Worm (Caenorhabditis elegans) whole organism, L4 larva: ENCODE measurements around the gene K11E4.1.

Source experiments
- D1046.2 ChIP-seq: fragments of 200-800 bp; sonication (Bioruptor generic); IDR thresholded peaks from 2 replicates; pipeline ENCODE4 v1.3.6; 2022; ENCODE audit warnings: missing genetic modification characterization, missing compliant biosample characterization
- F26F4.8 ChIP-seq: fragments of 200-800 bp; sonication (Bioruptor generic); conservative IDR thresholded peaks from 2 replicates; pipeline ENCODE4 v1.3.6; 2022; ENCODE audit warnings: missing genetic modification characterization, missing compliant biosample characterization
- F44E2.7 ChIP-seq: fragments of 200-800 bp; sonication (Bioruptor generic); IDR thresholded peaks from 2 replicates; pipeline ENCODE4 v2.1.2; 2022; ENCODE audit warnings: missing genetic modification characterization, missing compliant biosample characterization
- T26A8.4 ChIP-seq: fragments of 200-800 bp; sonication (Bioruptor generic); IDR thresholded peaks from 2 replicates; pipeline ENCODE4 v1.3.6; 2022; ENCODE audit warnings: missing genetic modification characterization, missing compliant biosample characterization
- Y105C5A.15 ChIP-seq: fragments of 200-800 bp; sonication (Bioruptor generic); IDR thresholded peaks from 2 replicates; pipeline ENCODE4 v1.3.6; 2022; ENCODE audit warnings: missing genetic modification characterization, missing compliant biosample characterization
- Y48G9A.11 ChIP-seq: fragments of 200-800 bp; sonication (Bioruptor generic); IDR thresholded peaks from 2 replicates; pipeline ENCODE4 v1.3.6; 2022; ENCODE audit warnings: missing genetic modification reagents, missing genetic modification characterization, missing compliant biosample characterization
- ZK337.2 ChIP-seq: fragments of 200-800 bp; sonication (Bioruptor generic); IDR thresholded peaks from 2 replicates; pipeline ENCODE4 v1.3.6; 2022; ENCODE audit warnings: missing genetic modification reagents, missing genetic modification characterization, missing compliant biosample characterization
- aha-1 ChIP-seq: fragments of 150-350 bp; peaks from one replicate; lab custom pipeline; 2014; ENCODE audit warnings: missing biosample characterization, missing genetic modification characterization
- ama-1 ChIP-seq: fragments of 150-350 bp; optimal IDR thresholded peaks from 2 replicates; lab custom pipeline; 2014; ENCODE audit warnings: inconsistent platforms, mixed read lengths
- arid-1 ChIP-seq: fragments of 200-800 bp; sonication (Bioruptor generic); conservative IDR thresholded peaks from 2 replicates; pipeline ENCODE4 v1.3.6; 2022; ENCODE audit warnings: missing genetic modification reagents, missing genetic modification characterization, missing compliant biosample characterization
- ceh-32 ChIP-seq: sonication (generic microtip); optimal IDR thresholded peaks from 2 replicates; lab custom pipeline; 2016; ENCODE audit warnings: mild to moderate bottlenecking, missing genetic modification characterization, missing compliant biosample characterization; ENCODE audit not compliant: poor library complexity
- ceh-44 ChIP-seq: fragments of 200-800 bp; sonication (Bioruptor generic); IDR thresholded peaks from 2 replicates; pipeline ENCODE4 v1.3.6; 2022; ENCODE audit warnings: missing genetic modification reagents, missing genetic modification characterization, missing compliant biosample characterization
- cey-2 ChIP-seq: sonication (generic microtip); optimal IDR thresholded peaks from 3 replicates; lab custom pipeline; 2017; ENCODE audit warnings: missing genetic modification characterization, mild to moderate bottlenecking, missing compliant biosample characterization, antibody characterized with exemption, borderline replicate concordance; ENCODE audit not compliant: insufficient read depth
- ctbp-1 ChIP-seq: fragments of 200-800 bp; sonication (Bioruptor generic); IDR thresholded peaks from 2 replicates; pipeline ENCODE4 v1.3.6; 2022; ENCODE audit warnings: missing genetic modification reagents, missing genetic modification characterization, missing compliant biosample characterization
- daf-16 ChIP-seq, 3 experiments: sonication (generic microtip); optimal IDR thresholded peaks; 2 replicates each; lab custom pipeline; 2016 to 2017; ENCODE audit warnings: missing genetic modification characterization in 3 of 3, missing genetic modification reagents in 3 of 3, mild to moderate bottlenecking in 2 of 3, missing compliant biosample characterization in 2 of 3, missing biosample characterization in 1 of 3, moderate library complexity in 1 of 3
- daf-8 ChIP-seq: fragments of 200-800 bp; sonication (Bioruptor generic); IDR thresholded peaks from 2 replicates; pipeline ENCODE4 v1.3.6; 2022; ENCODE audit warnings: missing genetic modification characterization, missing compliant biosample characterization
- dmd-8 ChIP-seq: fragments of 200-800 bp; sonication (Bioruptor generic); IDR thresholded peaks from 2 replicates; pipeline ENCODE4 v1.3.6; 2022; ENCODE audit warnings: missing genetic modification characterization, missing compliant biosample characterization
- dmd-9 ChIP-seq: fragments of 200-800 bp; sonication (Bioruptor generic); IDR thresholded peaks from 2 replicates; pipeline ENCODE4 v1.3.6; 2022; ENCODE audit warnings: missing genetic modification reagents, missing genetic modification characterization, missing compliant biosample characterization
- dpl-1 ChIP-seq: fragments of 150-350 bp; optimal IDR thresholded peaks from 2 replicates; lab custom pipeline; 2014; ENCODE audit warnings: missing biosample characterization, missing genetic modification reagents, missing genetic modification characterization
- hlh-11 ChIP-seq: fragments of 200-800 bp; sonication (Bioruptor generic); optimal IDR thresholded peaks from 2 replicates; lab custom pipeline; 2018; ENCODE audit warnings: mild to moderate bottlenecking, missing genetic modification characterization, missing compliant biosample characterization
- hlh-30 ChIP-seq: sonication (generic microtip); optimal IDR thresholded peaks from 2 replicates; lab custom pipeline; 2017; ENCODE audit warnings: antibody characterized with exemption, mild to moderate bottlenecking, missing genetic modification characterization, missing compliant biosample characterization; ENCODE audit not compliant: insufficient read depth
- lin-1 ChIP-seq: fragments of 200-800 bp; sonication (Bioruptor generic); IDR thresholded peaks from 2 replicates; pipeline ENCODE4 v1.3.6; 2022; ENCODE audit warnings: missing genetic modification reagents, missing genetic modification characterization, missing compliant biosample characterization
- lin-15B ChIP-seq: fragments of 150-350 bp; sonication (generic microtip); optimal IDR thresholded peaks from 3 replicates; lab custom pipeline; 2014; ENCODE audit warnings: missing biosample characterization, missing genetic modification characterization
- lin-38 ChIP-seq: fragments of 200-800 bp; sonication (Bioruptor generic); IDR thresholded peaks from 2 replicates; pipeline ENCODE4 v1.3.6; 2022; ENCODE audit warnings: missing genetic modification reagents, missing genetic modification characterization, missing compliant biosample characterization
- lir-3 ChIP-seq: sonication (generic microtip); optimal IDR thresholded peaks from 2 replicates; lab custom pipeline; 2016; ENCODE audit warnings: mild to moderate bottlenecking, missing genetic modification characterization, missing compliant biosample characterization
- madf-5 ChIP-seq, 2 experiments: fragments of 200-800 bp; sonication (Bioruptor generic); IDR thresholded peaks; 2 replicates each; pipeline ENCODE4 v1.3.6; 2022; ENCODE audit warnings: missing compliant biosample characterization in 2 of 2, missing genetic modification characterization in 2 of 2
- madf-9 ChIP-seq: fragments of 200-800 bp; sonication (Bioruptor generic); conservative IDR thresholded peaks from 2 replicates; pipeline ENCODE4 v1.3.6; 2022; ENCODE audit warnings: missing genetic modification reagents, missing genetic modification characterization, missing compliant biosample characterization
- mdl-1 ChIP-seq, 2 experiments: fragments of 150-350 bp in 1 of 2; sonication (generic microtip) in 1 of 2; optimal IDR thresholded peaks; 2 replicates each; lab custom pipeline; 2014 to 2017; ENCODE audit warnings: missing biosample characterization in 2 of 2, missing genetic modification characterization in 2 of 2
- mxl-3 ChIP-seq: fragments of 200-800 bp; sonication (Bioruptor generic); optimal IDR thresholded peaks from 2 replicates; lab custom pipeline; 2018; ENCODE audit warnings: mild to moderate bottlenecking, missing genetic modification characterization, missing compliant biosample characterization
- nhr-111 ChIP-seq: fragments of 200-800 bp; sonication (Bioruptor generic); optimal IDR thresholded peaks from 2 replicates; lab custom pipeline; 2018; ENCODE audit warnings: mild to moderate bottlenecking, missing genetic modification characterization, missing compliant biosample characterization
- nhr-28 ChIP-seq: fragments of 150-350 bp; optimal IDR thresholded peaks from 2 replicates; lab custom pipeline; 2014; ENCODE audit warnings: missing biosample characterization, missing genetic modification characterization
- nhr-41 ChIP-seq: fragments of 200-800 bp; sonication (Bioruptor generic); IDR thresholded peaks from 2 replicates; pipeline ENCODE4 v1.3.6; 2022; ENCODE audit warnings: missing genetic modification reagents, missing genetic modification characterization, missing compliant biosample characterization
- nhr-6 ChIP-seq: fragments of 150-350 bp; optimal IDR thresholded peaks from 2 replicates; lab custom pipeline; 2014; ENCODE audit warnings: missing biosample characterization, missing genetic modification characterization
- nhr-77 ChIP-seq: fragments of 150-350 bp; optimal IDR thresholded peaks from 2 replicates; lab custom pipeline; 2014; ENCODE audit warnings: missing biosample characterization, missing genetic modification characterization
- pha-4 ChIP-seq, 2 experiments: fragments of 150-350 bp in 1 of 2; fragments of 200-800 bp in 1 of 2; sonication (Bioruptor generic) in 1 of 2; IDR thresholded peaks in 1 of 2; optimal IDR thresholded peaks in 1 of 2; 2 replicates each; pipeline versions ENCODE4 v1.3.6 to Lab custom; 2014 to 2022; ENCODE audit warnings: missing genetic modification characterization in 2 of 2, missing genetic modification reagents in 2 of 2, missing biosample characterization in 1 of 2, missing compliant biosample characterization in 1 of 2
- pqm-1 ChIP-seq: sonication (generic microtip); optimal IDR thresholded peaks from 2 replicates; lab custom pipeline; 2017; ENCODE audit warnings: missing biosample characterization, missing genetic modification characterization
- saeg-2 ChIP-seq: fragments of 200-800 bp; sonication (Bioruptor generic); IDR thresholded peaks from 2 replicates; pipeline ENCODE4 v1.3.6; 2022; ENCODE audit warnings: missing genetic modification reagents, missing genetic modification characterization, missing compliant biosample characterization
- set-16 ChIP-seq: fragments of 200-800 bp; sonication (Bioruptor generic); IDR thresholded peaks from 2 replicates; pipeline ENCODE4 v1.3.6; 2022; ENCODE audit warnings: missing genetic modification reagents, missing genetic modification characterization, missing compliant biosample characterization
- skn-1 ChIP-seq: fragments of 150-350 bp; optimal IDR thresholded peaks from 2 replicates; lab custom pipeline; 2014; ENCODE audit warnings: missing biosample characterization, missing genetic modification characterization
- snpc-1.2 ChIP-seq: fragments of 200-800 bp; sonication (Bioruptor generic); IDR thresholded peaks from 2 replicates; pipeline ENCODE4 v1.3.6; 2022; ENCODE audit warnings: missing genetic modification reagents, missing genetic modification characterization, missing compliant biosample characterization
- tag-97 ChIP-seq: fragments of 200-800 bp; sonication (Bioruptor generic); IDR thresholded peaks from 2 replicates; pipeline ENCODE4 v1.3.6; 2022; ENCODE audit warnings: missing genetic modification characterization, missing compliant biosample characterization
- tra-1 ChIP-seq: fragments of 200-800 bp; sonication (Bioruptor generic); IDR thresholded peaks from 2 replicates; pipeline ENCODE4 v1.3.6; 2022; ENCODE audit warnings: missing genetic modification reagents, missing genetic modification characterization, missing compliant biosample characterization
- unc-130 ChIP-seq: sonication (generic microtip); optimal IDR thresholded peaks from 2 replicates; lab custom pipeline; 2016; ENCODE audit warnings: missing genetic modification reagents, missing genetic modification characterization, missing compliant biosample characterization
- vab-7 ChIP-seq: fragments of 200-800 bp; sonication (Bioruptor generic); IDR thresholded peaks from 2 replicates; pipeline ENCODE4 v1.3.6; 2022; ENCODE audit warnings: missing genetic modification reagents, missing genetic modification characterization, missing compliant biosample characterization
- zfp-2 ChIP-seq: sonication (generic microtip); optimal IDR thresholded peaks from 2 replicates; lab custom pipeline; 2016; ENCODE audit warnings: mild to moderate bottlenecking, missing genetic modification characterization, missing compliant biosample characterization

The K11E4.1 gene

ce11 chrX:13728991-13729390 is 15.0 kb downstream of the K11E4.1 start:
- TF ChIP-seq arid-1 (GFP tag; lab: Robert Waterston, UW) = no peak
- TF ChIP-seq aha-1 (tag; lab: Kevin White, UChicago) = peak; percentile 90
- no peak for TF ChIP-seq ctbp-1 (GFP tag; lab: Robert Waterston, UW)
- no peak for TF ChIP-seq ama-1
- no peak for TF ChIP-seq nhr-77
- TF ChIP-seq hlh-30 = no peak

DNA sequence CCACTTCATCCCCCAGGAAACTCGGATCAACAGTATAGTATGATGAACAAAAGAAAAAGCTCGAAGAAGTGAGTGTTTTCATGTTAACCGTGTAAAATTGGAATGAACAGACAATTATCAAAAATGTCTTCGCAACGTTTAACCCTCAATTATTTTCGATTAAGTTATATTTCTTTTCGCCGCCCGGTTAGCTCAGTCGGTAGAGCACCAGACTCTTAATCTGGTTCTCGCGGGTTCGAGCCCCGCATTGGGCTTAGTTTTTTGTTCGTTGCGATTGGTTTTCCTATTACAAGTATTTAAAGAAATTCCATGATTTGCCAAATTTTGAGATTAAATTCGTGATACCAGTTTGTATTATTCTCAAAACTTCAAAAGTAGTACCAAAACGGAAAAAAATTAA is 15.8 kb downstream of the K11E4.1 start:
- TF ChIP-seq vab-7 (GFP tag; lab: Robert Waterston, UW) (peak; percentile 72), F44E2.7 (GFP tag; lab: Robert Waterston, UW) (peak; percentile 57; the same call in 1 of the 2 replicates), madf-5 (GFP tag; IDR thresholded peaks at IDR 0.05; lab: Robert Waterston, UW) (0 out of 4 replicates have a peak, but pooled peaks of 1 of the 2 experiments have one; percentile 52), hlh-30 (no peak), D1046.2 (peak; percentile 15; the same call in 1 of the 2 replicates), nhr-28 (no peak), snpc-1.2 (peak; percentile 73), arid-1 (GFP tag; lab: Robert Waterston, UW) (peak; percentile 67), lin-1 (peak; percentile 42; the same call in 1 of the 2 replicates), lir-3 (tag; lab: Kevin White, UChicago) (no peak), aha-1 (tag; lab: Kevin White, UChicago) (peak; percentile 24), tra-1 (peak; percentile 17; the same call in 1 of the 2 replicates), pha-4 (GFP tag; IDR thresholded peaks at IDR 0.05; lab: Robert Waterston, UW) (peak; percentile 79; the same call in 1 of the 2 replicates), pha-4 (tag; optimal IDR thresholded peaks at IDR 0.05; lab: Kevin White, UChicago) (no peak), mxl-3 (GFP tag; lab: Kevin White, UChicago) (no peak), dmd-8 (GFP tag; lab: Robert Waterston, UW) (peak; percentile 67; the same call in 1 of the 2 replicates), lin-15B (tag; lab: Kevin White, UChicago) (no peak), pqm-1 (tag; lab: Kevin White, UChicago) (no peak), dpl-1 (GFP tag; lab: Kevin White, UChicago) (no peak), dmd-9 (GFP tag; lab: Robert Waterston, UW) (0 out of 2 replicates have a peak, but pooled peaks have one; percentile 5), lin-38 (GFP tag; lab: Robert Waterston, UW) (peak; percentile 50), Y48G9A.11 (GFP tag; lab: Robert Waterston, UW) (peak; percentile 16; the same call in 1 of the 2 replicates), ceh-44 (GFP tag; lab: Robert Waterston, UW) (0 out of 2 replicates have a peak, but pooled peaks have one; percentile 20), hlh-11 (tag; lab: Kevin White, UChicago) (no peak), tag-97 (GFP tag; lab: Robert Waterston, UW) (no peak), daf-16 (GFP tag; optimal IDR thresholded peaks at IDR 0.05; lab: Kevin White, UChicago) (no peak), daf-16 (tag; optimal IDR thresholded peaks at IDR 0.05; lab: Kevin White, UChicago) (peak; percentile 33), Y105C5A.15 (GFP tag; lab: Robert Waterston, UW) (0 out of 2 replicates have a peak, but pooled peaks have one; percentile 24)

DNA sequence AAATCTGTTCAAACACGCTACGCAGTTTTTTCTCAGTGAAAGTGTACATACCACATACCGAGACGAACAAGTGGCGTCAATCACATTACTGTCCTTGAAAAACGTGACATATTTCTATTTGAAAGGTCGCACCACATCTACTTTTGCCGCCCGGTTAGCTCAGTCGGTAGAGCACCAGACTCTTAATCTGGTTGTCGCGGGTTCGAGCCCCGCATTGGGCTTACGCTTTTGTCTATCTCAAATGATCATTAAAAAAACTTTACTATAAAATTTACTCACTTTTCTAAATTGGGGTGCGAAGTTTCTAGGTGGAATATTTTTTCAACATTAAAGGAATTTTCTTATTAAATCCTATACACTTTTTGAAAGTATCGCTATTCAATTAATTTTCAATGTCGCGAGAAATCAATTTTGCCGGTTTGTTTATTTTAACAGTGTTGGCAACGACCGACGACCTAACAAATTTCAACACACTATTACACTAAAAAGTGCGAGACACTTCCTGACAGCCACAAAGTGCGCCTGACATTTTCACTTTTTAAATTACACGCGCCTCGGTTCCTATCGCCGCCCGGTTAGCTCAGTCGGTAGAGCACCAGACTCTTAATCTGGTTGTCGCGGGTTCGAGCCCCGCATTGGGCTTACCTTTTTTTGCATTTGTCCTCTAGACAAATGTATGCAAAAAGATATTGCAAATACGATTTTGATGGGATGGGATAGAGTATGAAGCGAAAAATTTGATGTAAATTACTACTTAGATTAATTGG is 16.4 kb downstream of the K11E4.1 start:
- peak; percentile 88 for TF ChIP-seq vab-7 (GFP tag; lab: Robert Waterston, UW)
- no peak for TF ChIP-seq nhr-6 (tag; lab: Kevin White, UChicago)
- no peak for TF ChIP-seq mdl-1 (tag; optimal IDR thresholded peaks at IDR 0.05; lab: Kevin White, UChicago)
- TF ChIP-seq nhr-41 = peak; percentile 39; the same call in 1 of the 2 replicates
- no peak for TF ChIP-seq cey-2 (tag; lab: Kevin White, UChicago)
- TF ChIP-seq set-16 = no peak; the same call in 1 of the 2 replicates
- peak; percentile 2 for TF ChIP-seq zfp-2 (tag; lab: Kevin White, UChicago)
- TF ChIP-seq daf-8 (GFP tag; lab: Robert Waterston, UW) = no peak
- no peak for TF ChIP-seq nhr-111
- TF ChIP-seq unc-130 = no peak
- peak; percentile 78; the same call in 1 of the 2 replicates for TF ChIP-seq F26F4.8
- no peak for TF ChIP-seq skn-1 (tag; lab: Kevin White, UChicago)
- TF ChIP-seq madf-9 (GFP tag; lab: Robert Waterston, UW) = peak; percentile 84
- peak; percentile 30; the same call in 1 of the 2 replicates for TF ChIP-seq T26A8.4 (GFP tag; lab: Robert Waterston, UW)
- TF ChIP-seq ZK337.2 (GFP tag; lab: Robert Waterston, UW) = 0 out of 2 replicates have a peak, but pooled peaks have one; percentile 31
- TF ChIP-seq lir-3 (tag; lab: Kevin White, UChicago) = no peak
- TF ChIP-seq saeg-2 (GFP tag; lab: Robert Waterston, UW) = no peak
- peak; percentile 12 for TF ChIP-seq hlh-11 (tag; lab: Kevin White, UChicago)
- TF ChIP-seq ceh-32 (tag; lab: Kevin White, UChicago) = no peak
